Fruit fly (Drosophila melanogaster) whole organism, embryonic: ENCODE data around the gene CG31898.

ENCODE experiments used
- Awh ChIP-seq: fragments of 200-800 bp; sonication (Bioruptor generic); IDR thresholded peaks from 2 replicates; pipeline ENCODE4, ENCODE4 v1.3.6; 2022; ENCODE audit warnings: missing biosample characterization, missing genetic modification characterization
- B-H2 ChIP-seq: fragments of 200-800 bp; sonication (Bioruptor generic); optimal IDR thresholded peaks from 2 replicates; lab custom pipeline; 2018; ENCODE audit warnings: missing biosample characterization, mild to moderate bottlenecking, missing genetic modification characterization
- CG10209 ChIP-seq: fragments of 200-800 bp; sonication (Bioruptor generic); optimal IDR thresholded peaks from 3 replicates; lab custom pipeline; 2017; ENCODE audit warnings: missing biosample characterization, mild to moderate bottlenecking, missing genetic modification characterization, missing genetic modification reagents
- CG10565 ChIP-seq: fragments of 200-800 bp; sonication (Bioruptor generic); optimal IDR thresholded peaks from 3 replicates; lab custom pipeline; 2016; ENCODE audit warnings: missing biosample characterization, mild to moderate bottlenecking, missing genetic modification characterization
- CG11456 ChIP-seq: fragments of 200-800 bp; sonication (Bioruptor generic); IDR thresholded peaks from 3 replicates; pipeline ENCODE4 v1.3.6; 2022; ENCODE audit warnings: missing biosample characterization, missing genetic modification characterization
- CG12071 ChIP-seq: fragments of 200-800 bp; sonication (Bioruptor generic); optimal IDR thresholded peaks from 3 replicates; lab custom pipeline; 2018; ENCODE audit warnings: missing biosample characterization, mild to moderate bottlenecking, missing genetic modification characterization
- CG15011 ChIP-seq: fragments of 200-800 bp; sonication (Bioruptor generic); optimal IDR thresholded peaks from 3 replicates; lab custom pipeline; 2018; ENCODE audit warnings: missing biosample characterization, mild to moderate bottlenecking, missing genetic modification characterization
- CG15514 ChIP-seq: fragments of 200-800 bp; sonication (Bioruptor generic); optimal IDR thresholded peaks from 3 replicates; lab custom pipeline; 2017; ENCODE audit warnings: missing biosample characterization, missing genetic modification characterization, mild to moderate bottlenecking, moderate library complexity, missing genetic modification reagents
- CG1647 ChIP-seq: fragments of 200-800 bp; sonication (Bioruptor generic); optimal IDR thresholded peaks from 3 replicates; lab custom pipeline; 2016; ENCODE audit warnings: missing biosample characterization, missing genetic modification characterization
- CG16863 ChIP-seq: fragments of 200-800 bp; sonication (Bioruptor generic); optimal IDR thresholded peaks from 3 replicates; lab custom pipeline; 2016; ENCODE audit warnings: missing biosample characterization, missing genetic modification characterization
- CG17186 ChIP-seq: fragments of 200-800 bp; sonication (Bioruptor generic); optimal IDR thresholded peaks from 3 replicates; lab custom pipeline; 2017; ENCODE audit warnings: missing biosample characterization, missing genetic modification reagents, missing genetic modification characterization
- CG18011 ChIP-seq: fragments of 200-800 bp; sonication (Bioruptor generic); optimal IDR thresholded peaks from 2 replicates; lab custom pipeline; 2017; ENCODE audit warnings: missing biosample characterization, missing genetic modification characterization, mild to moderate bottlenecking, moderate library complexity, missing genotype
- CG1832 ChIP-seq: fragments of 200-800 bp; sonication (Bioruptor generic); optimal IDR thresholded peaks from 2 replicates; lab custom pipeline; 2017; ENCODE audit warnings: missing biosample characterization, mild to moderate bottlenecking, missing genetic modification characterization, inconsistent platforms
- CG18619 ChIP-seq: fragments of 200-800 bp; sonication (Bioruptor generic); optimal IDR thresholded peaks from 3 replicates; lab custom pipeline; 2017; ENCODE audit warnings: missing biosample characterization, mild to moderate bottlenecking, missing genetic modification characterization
- CG18764 ChIP-seq: fragments of 200-800 bp; sonication (Bioruptor generic); optimal IDR thresholded peaks from 3 replicates; lab custom pipeline; 2016; ENCODE audit warnings: missing biosample characterization, missing genetic modification characterization
- CG34422 ChIP-seq: fragments of 200-800 bp; sonication (Bioruptor generic); IDR thresholded peaks from 3 replicates; pipeline ENCODE4 v1.3.6; 2022; ENCODE audit warnings: missing biosample characterization, missing genetic modification characterization
- CG4282 ChIP-seq: fragments of 200-800 bp; sonication (Bioruptor generic); optimal IDR thresholded peaks from 2 replicates; lab custom pipeline; 2016; ENCODE audit warnings: missing biosample characterization, missing genetic modification characterization
- CG4360 ChIP-seq: fragments of 200-800 bp; sonication (Bioruptor generic); IDR thresholded peaks from 2 replicates; pipeline ENCODE4 v1.3.6; 2022; ENCODE audit warnings: missing biosample characterization, missing genetic modification characterization
- CG6689 ChIP-seq: fragments of 200-800 bp; sonication (Bioruptor generic); IDR thresholded peaks from 2 replicates; pipeline ENCODE4 v1.3.6; 2022; ENCODE audit warnings: missing biosample characterization, missing genetic modification characterization
- CG6765 ChIP-seq: fragments of 200-800 bp; sonication (Bioruptor generic); optimal IDR thresholded peaks from 3 replicates; lab custom pipeline; 2017; ENCODE audit warnings: missing biosample characterization, mild to moderate bottlenecking, missing genetic modification characterization
- CG6813 ChIP-seq: fragments of 200-800 bp; sonication (Bioruptor generic); optimal IDR thresholded peaks from 2 replicates; lab custom pipeline; 2017; ENCODE audit warnings: missing biosample characterization, missing genetic modification characterization, mild to moderate bottlenecking, moderate library complexity, missing genetic modification reagents
- CG7372 ChIP-seq: fragments of 200-800 bp; sonication (Bioruptor generic); IDR thresholded peaks from 2 replicates; pipeline ENCODE4 v1.3.6; 2022; ENCODE audit warnings: missing biosample characterization, missing genetic modification characterization
- CG9437 ChIP-seq: fragments of 200-800 bp; sonication (Bioruptor generic); optimal IDR thresholded peaks from 2 replicates; lab custom pipeline; 2018; ENCODE audit warnings: missing biosample characterization, mild to moderate bottlenecking, missing genetic modification characterization
- D19A ChIP-seq: fragments of 200-800 bp; optimal IDR thresholded peaks from 3 replicates; lab custom pipeline; 2019; ENCODE audit warnings: missing biosample characterization, mild to moderate bottlenecking, missing genetic modification characterization, moderate library complexity
- Dll ChIP-seq: fragments of 200-800 bp; sonication (Bioruptor generic); IDR thresholded peaks from 4 replicates; pipeline ENCODE4 v1.3.6; 2022; ENCODE audit warnings: missing biosample characterization, missing genetic modification characterization; ENCODE audit not compliant: partially characterized antibody
- H2.0 ChIP-seq: fragments of 200-800 bp; sonication (Bioruptor generic); IDR thresholded peaks from 2 replicates; pipeline ENCODE4 v1.3.6; 2022; ENCODE audit warnings: missing biosample characterization, missing genetic modification characterization
- Hr39 ChIP-seq: fragments of >200 bp; optimal IDR thresholded peaks from 2 replicates; lab custom pipeline; 2017
- MTF-1 ChIP-seq: fragments of 200-800 bp; sonication (Bioruptor generic); optimal IDR thresholded peaks from 2 replicates; lab custom pipeline; 2018; ENCODE audit warnings: missing biosample characterization, mild to moderate bottlenecking, missing genetic modification characterization, borderline replicate concordance
- Med ChIP-seq: fragments of 200-800 bp; sonication (Bioruptor generic); peaks from one replicate; lab custom pipeline; 2016; ENCODE audit warnings: missing biosample characterization, missing genetic modification characterization, mild to moderate bottlenecking, inconsistent platforms, moderate library complexity
- NK7.1 ChIP-seq: fragments of 200-800 bp; sonication (Bioruptor generic); optimal IDR thresholded peaks from 3 replicates; lab custom pipeline; 2016; ENCODE audit warnings: missing biosample characterization, missing genetic modification characterization
- Neu2 ChIP-seq: fragments of 200-800 bp; sonication (Bioruptor generic); optimal IDR thresholded peaks from 3 replicates; lab custom pipeline; 2016; ENCODE audit warnings: missing biosample characterization, missing genetic modification characterization, borderline replicate concordance
- Spps ChIP-seq: fragments of 200-800 bp; sonication (Bioruptor generic); optimal IDR thresholded peaks from 2 replicates; lab custom pipeline; 2018; ENCODE audit warnings: missing biosample characterization, mild to moderate bottlenecking, missing genetic modification characterization
- Ssrp ChIP-seq: fragments of 200-800 bp; sonication (Bioruptor generic); optimal IDR thresholded peaks from 2 replicates; lab custom pipeline; 2018; ENCODE audit warnings: missing biosample characterization, mild to moderate bottlenecking, missing genetic modification characterization, moderate library complexity
- TFAM ChIP-seq: fragments of 200-800 bp; sonication (Bioruptor generic); optimal IDR thresholded peaks from 2 replicates; lab custom pipeline; 2017; ENCODE audit warnings: missing biosample characterization, missing genetic modification characterization, inconsistent platforms
- aop ChIP-seq: fragments of 200-800 bp; sonication (Bioruptor generic); IDR thresholded peaks from 2 replicates; pipeline ENCODE4 v1.3.6; 2022; ENCODE audit warnings: missing biosample characterization, missing genetic modification characterization
- ap ChIP-seq: fragments of 200-800 bp; sonication (Bioruptor generic); IDR thresholded peaks from 2 replicates; pipeline ENCODE4 v1.3.6; 2022; ENCODE audit warnings: missing biosample characterization, missing genetic modification characterization
- ara ChIP-seq: fragments of 200-800 bp; sonication (Bioruptor generic); IDR thresholded peaks from 2 replicates; pipeline ENCODE4 v1.3.6; 2022; ENCODE audit warnings: missing biosample characterization, missing genetic modification characterization
- ase ChIP-seq: fragments of 200-800 bp; sonication (Bioruptor generic); IDR thresholded peaks from 3 replicates; pipeline ENCODE4 v1.3.6; 2022; ENCODE audit warnings: missing biosample characterization, missing genetic modification characterization
- bab2 ChIP-seq: fragments of 200-800 bp; sonication (Bioruptor generic); optimal IDR thresholded peaks from 2 replicates; lab custom pipeline; 2016; ENCODE audit warnings: missing biosample characterization, missing genetic modification characterization
- gcm ChIP-seq: fragments of 200-800 bp; sonication (Bioruptor generic); optimal IDR thresholded peaks from 2 replicates; lab custom pipeline; 2019; ENCODE audit warnings: missing biosample characterization, mild to moderate bottlenecking, missing genetic modification characterization, moderate library complexity
- grn ChIP-seq: fragments of 200-800 bp; sonication (Bioruptor generic); optimal IDR thresholded peaks from 3 replicates; lab custom pipeline; 2017; ENCODE audit warnings: missing biosample characterization, missing genetic modification characterization
- hth ChIP-seq: fragments of >200 bp; optimal IDR thresholded peaks from 2 replicates; lab custom pipeline; 2017; ENCODE audit warnings: inconsistent platforms
- kah ChIP-seq: fragments of 200-800 bp; sonication (Bioruptor generic); optimal IDR thresholded peaks from 2 replicates; lab custom pipeline; 2018; ENCODE audit warnings: missing biosample characterization, mild to moderate bottlenecking, missing genetic modification characterization
- lab ChIP-seq: fragments of 200-800 bp; sonication (Bioruptor generic); optimal IDR thresholded peaks from 3 replicates; lab custom pipeline; 2017; ENCODE audit warnings: missing biosample characterization, missing genetic modification characterization, mild to moderate bottlenecking, moderate library complexity, missing genetic modification reagents
- mirr ChIP-seq: fragments of 200-800 bp; sonication (Bioruptor generic); optimal IDR thresholded peaks from 3 replicates; lab custom pipeline; 2018; ENCODE audit warnings: missing biosample characterization, mild to moderate bottlenecking, missing genetic modification characterization
- pan ChIP-seq, 4 experiments: fragments of >200 bp in 3 of 4; fragments of 200-800 bp in 1 of 4; sonication (Bioruptor generic) in 1 of 4; optimal IDR thresholded peaks in 3 of 4; IDR thresholded peaks in 1 of 4; 2 replicates each; pipeline versions ENCODE4 v1.3.6 to Lab custom; 2017 to 2022; ENCODE audit warnings: missing biosample characterization in 2 of 4, missing genetic modification characterization in 2 of 4, mixed read lengths in 1 of 4
- row ChIP-seq: fragments of 200-800 bp; sonication (Bioruptor generic); IDR thresholded peaks from 3 replicates; pipeline ENCODE4 v1.3.6; 2022; ENCODE audit warnings: missing biosample characterization, missing genetic modification characterization
- so ChIP-seq: fragments of 200-800 bp; sonication (Bioruptor generic); IDR thresholded peaks from 3 replicates; pipeline ENCODE4 v1.3.6; 2022; ENCODE audit warnings: missing biosample characterization, missing genetic modification characterization
- stwl ChIP-seq: fragments of 200-800 bp; sonication (Bioruptor generic); optimal IDR thresholded peaks from 3 replicates; lab custom pipeline; 2018; ENCODE audit warnings: missing biosample characterization, mild to moderate bottlenecking, missing genetic modification characterization, moderate library complexity
- tll ChIP-seq, 2 experiments: fragments of 200-800 bp in 1 of 2; fragments of >200 bp in 1 of 2; sonication (Bioruptor generic) in 1 of 2; optimal IDR thresholded peaks; 2 replicates each; lab custom pipeline; 2017 to 2019; ENCODE audit warnings: missing biosample characterization in 2 of 2, missing genetic modification characterization in 2 of 2, mild to moderate bottlenecking in 1 of 2, moderate library complexity in 1 of 2

Gene CG31898

dm6 chr2L:8423460-8424089 lies 23.4 kb downstream of the CG31898 start (continued):
- no peak for TF ChIP-seq so (GFP tag; lab: Robert Waterston, UW)
- peak; percentile 46; the same call in 2 of the 3 replicates for TF ChIP-seq row
- no peak for TF ChIP-seq hth (lab: Kevin White, UChicago)
- no peak for TF ChIP-seq aop (GFP tag; lab: Robert Waterston, UW)
- no peak for TF ChIP-seq mirr (GFP tag; lab: Kevin White, UChicago)
- no peak for TF ChIP-seq Awh (GFP tag; lab: Robert Waterston, UW)
- no peak for TF ChIP-seq CG4282 (GFP tag; lab: Kevin White, UChicago)
- TF ChIP-seq kah = no peak
- TF ChIP-seq Spps (tag; lab: Kevin White, UChicago) = peak; percentile 29
- TF ChIP-seq lab = no peak
- no peak for TF ChIP-seq CG15514 (GFP tag; lab: Kevin White, UChicago)
- no peak for TF ChIP-seq CG15011 (GFP tag; lab: Kevin White, UChicago)
- TF ChIP-seq CG18764 (GFP tag; lab: Kevin White, UChicago) = no peak
- TF ChIP-seq MTF-1 = no peak
- TF ChIP-seq Dll (GFP tag; lab: Robert Waterston, UW) = no peak
- TF ChIP-seq CG4360 (GFP tag; lab: Robert Waterston, UW) = no peak
- peak; percentile 55 for TF ChIP-seq grn
- TF ChIP-seq tll (GFP tag; optimal IDR thresholded peaks at IDR 0.05; lab: Kevin White, UChicago) = no peak
- no peak for TF ChIP-seq CG11456 (GFP tag; lab: Robert Waterston, UW)
- TF ChIP-seq CG10209 (GFP tag; lab: Kevin White, UChicago) = no peak
- peak; percentile 9 for TF ChIP-seq bab2 (GFP tag; lab: Kevin White, UChicago)
- no peak for TF ChIP-seq ap (GFP tag; lab: Robert Waterston, UW)
- no peak for TF ChIP-seq ase (GFP tag; lab: Robert Waterston, UW)
- no peak for TF ChIP-seq Hr39 (lab: Kevin White, UChicago)
- TF ChIP-seq H2.0 (GFP tag; lab: Robert Waterston, UW) = no peak
- no peak for TF ChIP-seq CG7372 (GFP tag; lab: Robert Waterston, UW)
- TF ChIP-seq CG10565 (GFP tag; lab: Kevin White, UChicago) = no peak
- TF ChIP-seq Med (GFP tag; lab: Kevin White, UChicago) = peak; percentile 44
- peak; percentile 2 for TF ChIP-seq stwl
- TF ChIP-seq gcm = no peak
- no peak for TF ChIP-seq CG1647
- no peak for TF ChIP-seq CG6813
- no peak for TF ChIP-seq CG18619 (GFP tag; lab: Kevin White, UChicago)
- no peak for TF ChIP-seq NK7.1 (GFP tag; lab: Kevin White, UChicago)
- TF ChIP-seq CG34422 (GFP tag; lab: Robert Waterston, UW) = no peak
- TF ChIP-seq Neu2 (GFP tag; lab: Kevin White, UChicago) = no peak
- TF ChIP-seq CG18011 (GFP tag; lab: Kevin White, UChicago) = no peak
- no peak for TF ChIP-seq CG1832 (GFP tag; lab: Kevin White, UChicago)
- no peak for TF ChIP-seq CG6765 (GFP tag; lab: Kevin White, UChicago)
- no peak for TF ChIP-seq Ssrp (tag; lab: Kevin White, UChicago)
- no peak for TF ChIP-seq CG12071 (GFP tag; lab: Kevin White, UChicago)
- no peak for TF ChIP-seq TFAM (GFP tag; lab: Kevin White, UChicago)
- no peak for TF ChIP-seq CG6689 (GFP tag; lab: Robert Waterston, UW)
- TF ChIP-seq CG17186 (GFP tag; lab: Kevin White, UChicago) = no peak
- no peak for TF ChIP-seq CG16863
- no peak for TF ChIP-seq B-H2 (GFP tag; lab: Kevin White, UChicago)
- peak; percentile 40 for TF ChIP-seq D19A (tag; lab: Kevin White, UChicago)
- TF ChIP-seq ara (GFP tag; lab: Robert Waterston, UW) = no peak
- TF ChIP-seq pan (optimal IDR thresholded peaks at IDR 0.05; lab: Kevin White, UChicago) = no peak
- TF ChIP-seq pan (GFP tag; optimal IDR thresholded peaks at IDR 0.05 in 1 of 2, IDR thresholded peaks at IDR 0.05 in 1 of 2) = no peak
- TF ChIP-seq CG9437 = no peak
